Fruit fly (Drosophila melanogaster) whole organism, wandering third instar larva: Measurements from ENCODE around the gene CG31789.

Experiments
- Abd-B ChIP-seq: fragments of >200 bp; optimal IDR thresholded peaks from 2 replicates; lab custom pipeline; 2017; ENCODE audit warnings: missing biosample characterization, missing genetic modification characterization
- CG32264 ChIP-seq: fragments of 200-800 bp; sonication (Bioruptor generic); optimal IDR thresholded peaks from 2 replicates; lab custom pipeline; 2016; ENCODE audit warnings: missing biosample characterization, missing genetic modification characterization
- CG9705 ChIP-seq: fragments of 200-800 bp; sonication (Bioruptor generic); optimal IDR thresholded peaks from 2 replicates; lab custom pipeline; 2018; ENCODE audit warnings: missing biosample characterization, mild to moderate bottlenecking, missing genetic modification characterization
- CrebA ChIP-seq: fragments of 200-800 bp; sonication (Bioruptor generic); optimal IDR thresholded peaks from 2 replicates; lab custom pipeline; 2016; ENCODE audit warnings: missing biosample characterization, mild to moderate bottlenecking, missing genetic modification characterization, borderline replicate concordance
- Dif ChIP-seq: fragments of 200-275, 200-300 bp; sonication (Bioruptor generic); optimal IDR thresholded peaks from 2 replicates; lab custom pipeline; 2018; ENCODE audit warnings: missing biosample characterization, missing genetic modification characterization; ENCODE audit not compliant: partially characterized antibody
- GATAd ChIP-seq: sonication (Bioruptor generic); optimal IDR thresholded peaks from 2 replicates; lab custom pipeline; 2016; ENCODE audit warnings: missing biosample characterization, missing genetic modification characterization
- HLH106 ChIP-seq: fragments of 200-800 bp; optimal IDR thresholded peaks from 3 replicates; lab custom pipeline; 2019; ENCODE audit warnings: missing biosample characterization, mild to moderate bottlenecking, missing genetic modification characterization, moderate library complexity
- Hnf4 ChIP-seq: fragments of 200-800 bp; sonication (Bioruptor generic); optimal IDR thresholded peaks from 2 replicates; lab custom pipeline; 2016; ENCODE audit warnings: missing biosample characterization, mild to moderate bottlenecking, missing genetic modification characterization
- Hr78 ChIP-seq: fragments of >200 bp; optimal IDR thresholded peaks from 2 replicates; lab custom pipeline; 2017; ENCODE audit warnings: missing biosample characterization, missing genetic modification characterization
- Hr83 ChIP-seq: fragments of 200-300 bp; sonication (Bioruptor generic); optimal IDR thresholded peaks from 2 replicates; lab custom pipeline; 2016; ENCODE audit warnings: missing biosample characterization, mild to moderate bottlenecking, missing genetic modification characterization, moderate library complexity; ENCODE audit not compliant: poor library complexity, severe bottlenecking
- Jra ChIP-seq: sonication (Bioruptor generic); optimal IDR thresholded peaks from 2 replicates; lab custom pipeline; 2016; ENCODE audit warnings: missing biosample characterization, missing genetic modification characterization
- Mio ChIP-seq: sonication (Bioruptor generic); optimal IDR thresholded peaks from 2 replicates; lab custom pipeline; 2016; ENCODE audit warnings: missing biosample characterization, missing genetic modification characterization
- Myc ChIP-seq: fragments of >200 bp; optimal IDR thresholded peaks from 2 replicates; lab custom pipeline; 2017
- N ChIP-seq: fragments of >200 bp; optimal IDR thresholded peaks from 2 replicates; lab custom pipeline; 2018; ENCODE audit warnings: missing biosample characterization, missing external identifiers, missing genetic modification characterization
- OdsH ChIP-seq: fragments of 200-800 bp; sonication (Bioruptor generic); optimal IDR thresholded peaks from 2 replicates; lab custom pipeline; 2016; ENCODE audit warnings: missing biosample characterization, mild to moderate bottlenecking, missing genetic modification characterization
- Rel ChIP-seq, 2 experiments: fragments of 200-800 bp; sonication (Bioruptor generic) in 1 of 2; optimal IDR thresholded peaks; 2 replicates in 1 of 2; 3 replicates in 1 of 2; lab custom pipeline; 2016 to 2019; ENCODE audit warnings: mild to moderate bottlenecking in 2 of 2, missing biosample characterization in 2 of 2, missing genetic modification characterization in 2 of 2, moderate library complexity in 1 of 2
- Sp1 ChIP-seq: fragments of 200-800 bp; sonication (Bioruptor generic); optimal IDR thresholded peaks from 3 replicates; lab custom pipeline; 2019; ENCODE audit warnings: missing biosample characterization, mild to moderate bottlenecking, missing genetic modification characterization, moderate library complexity
- Vsx2 ChIP-seq: fragments of 200-300, 225-300 bp; sonication (Bioruptor generic); optimal IDR thresholded peaks from 2 replicates; lab custom pipeline; 2018; ENCODE audit warnings: missing biosample characterization, missing genetic modification characterization; ENCODE audit not compliant: partially characterized antibody
- br ChIP-seq: fragments of 200-800 bp; sonication (Bioruptor generic); optimal IDR thresholded peaks from 2 replicates; lab custom pipeline; 2016; ENCODE audit warnings: missing biosample characterization, missing genetic modification characterization
- dmrt93B ChIP-seq: fragments of 200-800 bp; sonication (Bioruptor generic); optimal IDR thresholded peaks from 2 replicates; lab custom pipeline; 2018; ENCODE audit warnings: missing biosample characterization, mild to moderate bottlenecking, missing genetic modification characterization
- dsf ChIP-seq: sonication (Bioruptor generic); optimal IDR thresholded peaks from 2 replicates; lab custom pipeline; 2016; ENCODE audit warnings: missing biosample characterization, missing genetic modification characterization, borderline replicate concordance
- foxo ChIP-seq, 2 experiments: fragments of 200-800 bp; sonication (Bioruptor generic); optimal IDR thresholded peaks; 2 replicates in 1 of 2; 3 replicates in 1 of 2; lab custom pipeline; 2016 to 2017; ENCODE audit warnings: missing biosample characterization in 2 of 2, missing genetic modification characterization in 2 of 2
- fru ChIP-seq: fragments of 200-800 bp; sonication (Bioruptor generic); optimal IDR thresholded peaks from 3 replicates; lab custom pipeline; 2016; ENCODE audit warnings: missing biosample characterization, mild to moderate bottlenecking, missing genetic modification characterization
- lola ChIP-seq: fragments of >200 bp; optimal IDR thresholded peaks from 2 replicates; lab custom pipeline; 2017; ENCODE audit warnings: missing biosample characterization, missing genetic modification characterization
- pan ChIP-seq: fragments of >200 bp; optimal IDR thresholded peaks from 2 replicates; lab custom pipeline; 2017
- rgr ChIP-seq: fragments of 200-800 bp; sonication (Bioruptor generic); optimal IDR thresholded peaks from 3 replicates; lab custom pipeline; 2016; ENCODE audit warnings: missing biosample characterization, mild to moderate bottlenecking, missing genetic modification characterization
- sv ChIP-seq: fragments of 200-800 bp; sonication (Bioruptor generic); optimal IDR thresholded peaks from 3 replicates; lab custom pipeline; 2016; ENCODE audit warnings: missing biosample characterization, missing genetic modification characterization
- tai ChIP-seq: sonication (Bioruptor generic); optimal IDR thresholded peaks from 2 replicates; lab custom pipeline; 2016; ENCODE audit warnings: missing biosample characterization, missing genetic modification characterization
- usp ChIP-seq: fragments of >200 bp; optimal IDR thresholded peaks from 2 replicates; lab custom pipeline; 2017; ENCODE audit warnings: missing biosample characterization, missing genetic modification characterization
- woc ChIP-seq: sonication (Bioruptor generic); optimal IDR thresholded peaks from 2 replicates; lab custom pipeline; 2016; ENCODE audit warnings: missing biosample characterization, mild to moderate bottlenecking, missing genetic modification characterization

CG31789 gene

dm6 chr2L:18590100-18590941 lies 15.4 kb upstream of the CG31789 start, which contains the start of the genes Pde11 and CG15160:
Gene Pde11, minus strand, starts transcription at chr2L:18590342.
Gene CG15160, plus strand, starts transcription at chr2L:18590891.
- peak; percentile 57 for TF ChIP-seq dsf
- no peak for TF ChIP-seq Hr78
- TF ChIP-seq CG9705 (GFP tag; lab: Kevin White, UChicago), result peak; percentile 38
- peak; percentile 21 for TF ChIP-seq sv (GFP tag; lab: Kevin White, UChicago)
- peak; percentile 48 for TF ChIP-seq Jra (GFP tag; lab: Kevin White, UChicago)
- no peak for TF ChIP-seq woc (GFP tag; lab: Kevin White, UChicago)
- TF ChIP-seq Hr83, result peak; percentile 65
- no peak for TF ChIP-seq Rel (GFP tag; optimal IDR thresholded peaks at IDR 0.05; lab: Kevin White, UChicago)
- no peak for TF ChIP-seq Rel (tag; optimal IDR thresholded peaks at IDR 0.05; lab: Kevin White, UChicago)
- no peak for TF ChIP-seq HLH106 (tag; lab: Kevin White, UChicago)
- TF ChIP-seq Hnf4 (GFP tag; lab: Kevin White, UChicago), result peak; percentile 57
- no peak for TF ChIP-seq lola (GFP tag; lab: Kevin White, UChicago)
- no peak for TF ChIP-seq Vsx2 (GFP tag; lab: Kevin White, UChicago)
- peak; percentile 65 for TF ChIP-seq tai
- no peak for TF ChIP-seq Sp1 (GFP tag; lab: Kevin White, UChicago)
- TF ChIP-seq dmrt93B (GFP tag; lab: Kevin White, UChicago), result peak; percentile 31

- TF ChIP-seq sv (GFP tag; lab: Kevin White, UChicago) (no peak), CG32264 (no peak), Hnf4 (GFP tag; lab: Kevin White, UChicago) (no peak), lola (GFP tag; lab: Kevin White, UChicago) (no peak), Dif (GFP tag; lab: Kevin White, UChicago) (no peak)
Observed at dm6 chr2L:18590942-18591257, 14.8 kb upstream of the CG31789 start.

- TF ChIP-seq N (GFP tag; lab: Kevin White, UChicago), result no peak
- no peak for TF ChIP-seq Rel (GFP tag; optimal IDR thresholded peaks at IDR 0.05; lab: Kevin White, UChicago)
- TF ChIP-seq Rel (tag; optimal IDR thresholded peaks at IDR 0.05; lab: Kevin White, UChicago), result no peak
- TF ChIP-seq woc (GFP tag; lab: Kevin White, UChicago), result no peak
- no peak for TF ChIP-seq Jra (GFP tag; lab: Kevin White, UChicago)
- TF ChIP-seq Hr83, result no peak
- no peak for TF ChIP-seq fru (GFP tag; lab: Kevin White, UChicago)
- TF ChIP-seq Dif (GFP tag; lab: Kevin White, UChicago), result no peak
- TF ChIP-seq foxo (GFP tag; optimal IDR thresholded peaks at IDR 0.05; lab: Kevin White, UChicago), result no peak
Observed at dm6 chr2L:18596871-18597338, 8.8 kb upstream of the CG31789 start, which contains the start of gene amos. Gene amos, minus strand, starts transcription at chr2L:18596921.

dm6 chr2L:18598150-18598723 lies 7.5 kb upstream of the CG31789 start:
- TF ChIP-seq usp (GFP tag; lab: Kevin White, UChicago), result no peak
- TF ChIP-seq rgr, result no peak
- TF ChIP-seq br (GFP tag; lab: Kevin White, UChicago), result no peak
- TF ChIP-seq Mio (GFP tag; lab: Kevin White, UChicago), result no peak
- no peak for TF ChIP-seq OdsH (GFP tag; lab: Kevin White, UChicago)
- TF ChIP-seq CG9705 (GFP tag; lab: Kevin White, UChicago), result no peak
- no peak for TF ChIP-seq N (GFP tag; lab: Kevin White, UChicago)
- TF ChIP-seq fru (GFP tag; lab: Kevin White, UChicago), result no peak
- no peak for TF ChIP-seq sv (GFP tag; lab: Kevin White, UChicago)
- no peak for TF ChIP-seq Sp1 (GFP tag; lab: Kevin White, UChicago)
- no peak for TF ChIP-seq Abd-B (GFP tag; lab: Kevin White, UChicago)
- TF ChIP-seq woc (GFP tag; lab: Kevin White, UChicago), result no peak
- TF ChIP-seq GATAd (GFP tag; lab: Kevin White, UChicago), result no peak
- TF ChIP-seq dsf, result no peak
- no peak for TF ChIP-seq Myc (lab: Kevin White, UChicago)
- TF ChIP-seq Hr78, result no peak
- no peak for TF ChIP-seq CrebA (GFP tag; lab: Kevin White, UChicago)
- TF ChIP-seq pan (lab: Kevin White, UChicago), result no peak
- no peak for TF ChIP-seq Dif (GFP tag; lab: Kevin White, UChicago)
- TF ChIP-seq Hnf4 (GFP tag; lab: Kevin White, UChicago), result no peak
